Fruit fly (Drosophila melanogaster): ENCODE results near the gene CG32284.

The CG32284 gene

dm6 chr3L:3197464-3197863 lies 11.0 kb downstream of the CG32284 start, which contains the start of gene CG14966 (continued):
- TF ChIP-seq Ptx1 (GFP tag; IDR thresholded peaks at IDR 0.05) (peak; percentile 23; the same call in 1 of the 2 replicates), Sry-δ (GFP tag; optimal IDR thresholded peaks at IDR 0.05) (peak; percentile 96), vnd (GFP tag; IDR thresholded peaks at IDR 0.05; ENCODE audit: partially characterized antibody) (peak; percentile 75), CG8765 (GFP tag; IDR thresholded peaks at IDR 0.05) (no peak), unc-4 (GFP tag; IDR thresholded peaks at IDR 0.05; ENCODE audit: partially characterized antibody) (peak; percentile 91), CG14860 (GFP tag; IDR thresholded peaks at IDR 0.05; ENCODE audit: partially characterized antibody) (peak; percentile 73), stwl (tag; optimal IDR thresholded peaks at IDR 0.05) (peak; percentile 43), ken (GFP tag; IDR thresholded peaks at IDR 0.05) (no peak), ind (GFP tag; optimal IDR thresholded peaks at IDR 0.05) (peak; percentile 19), dmrt99B (tag; optimal IDR thresholded peaks at IDR 0.05) (no peak), lov (optimal IDR thresholded peaks at IDR 0.05) (no peak), lov (GFP tag; IDR thresholded peaks at IDR 0.05) (no peak), CG30403 (GFP tag; optimal IDR thresholded peaks at IDR 0.05) (peak; percentile 13), HLHmδ (GFP tag; optimal IDR thresholded peaks at IDR 0.05) (no peak), sima (GFP tag; optimal IDR thresholded peaks at IDR 0.05) (no peak), CG2199 (GFP tag; IDR thresholded peaks at IDR 0.05) (peak; percentile 22; the same call in 2 of the 3 replicates), TFAM (GFP tag; optimal IDR thresholded peaks at IDR 0.05) (no peak), p53 (GFP tag; optimal IDR thresholded peaks at IDR 0.05) (peak; percentile 11), Scr (GFP tag; IDR thresholded peaks at IDR 0.05; ENCODE audit: partially characterized antibody) (peak; percentile 89), tin (GFP tag; optimal IDR thresholded peaks at IDR 0.05) (peak; percentile 39), CG18476 (GFP tag; optimal IDR thresholded peaks at IDR 0.05) (no peak), CG8388 (GFP tag; optimal IDR thresholded peaks at IDR 0.05) (no peak), CG15269 (tag; optimal IDR thresholded peaks at IDR 0.05) (peak; percentile 12), pzg (GFP tag; optimal IDR thresholded peaks at IDR 0.05) (peak; percentile 89), CG13424 (tag; optimal IDR thresholded peaks at IDR 0.05) (peak; percentile 31), CG4424 (GFP tag; optimal IDR thresholded peaks at IDR 0.05) (peak; percentile 1), chinmo (GFP tag; IDR thresholded peaks at IDR 0.05; ENCODE audit: partially characterized antibody) (peak; percentile 53; the same call in 1 of the 4 replicates), Atf3 (GFP tag; optimal IDR thresholded peaks at IDR 0.05) (no peak), Mrtf (GFP tag; IDR thresholded peaks at IDR 0.05) (no peak), CG12769 (tag; optimal IDR thresholded peaks at IDR 0.05) (peak; percentile 44), Side (GFP tag; optimal IDR thresholded peaks at IDR 0.05) (peak; percentile 25), CG14710 (tag; optimal IDR thresholded peaks at IDR 0.05) (peak; percentile 57), Lpt (GFP tag; optimal IDR thresholded peaks at IDR 0.05) (no peak), CG10321 (GFP tag; IDR thresholded peaks at IDR 0.05) (no peak), caup (GFP tag; optimal IDR thresholded peaks at IDR 0.05; ENCODE audit: severe bottlenecking) (no peak), h (optimal IDR thresholded peaks at IDR 0.05) (no peak), Hmx (GFP tag; optimal IDR thresholded peaks at IDR 0.05) (peak; percentile 16), CG1792 (GFP tag; optimal IDR thresholded peaks at IDR 0.05) (no peak), HLH54F (GFP tag; optimal IDR thresholded peaks at IDR 0.05) (peak; percentile 42), C15 (GFP tag; IDR thresholded peaks at IDR 0.05) (no peak), Sin3A (optimal IDR thresholded peaks at IDR 0.05) (peak; percentile 24), Myb (GFP tag; optimal IDR thresholded peaks at IDR 0.05) (peak; percentile 95), CG10267 (tag; optimal IDR thresholded peaks at IDR 0.05) (peak; percentile 68), Nf-YC (tag; optimal IDR thresholded peaks at IDR 0.05) (peak; percentile 64), vvl (GFP tag; IDR thresholded peaks at IDR 0.05) (peak; percentile 40; the same call in 1 of the 2 replicates), CG9797 (GFP tag; optimal IDR thresholded peaks at IDR 0.05) (peak; percentile 35), shn (GFP tag; optimal IDR thresholded peaks at IDR 0.05) (peak; percentile 10), prd (optimal IDR thresholded peaks at IDR 0.05) (no peak), prd (GFP tag; IDR thresholded peaks at IDR 0.05) (0 out of 3 replicates have a peak, but pooled peaks have one; percentile 8), CG17361 (GFP tag; IDR thresholded peaks at IDR 0.05) (0 out of 3 replicates have a peak, but pooled peaks have one; percentile 24), ssp (GFP tag; IDR thresholded peaks at IDR 0.05) (no peak), luna (GFP tag; optimal IDR thresholded peaks at IDR 0.05) (peak; percentile 43)

Data from whole organism, embryonic.